Fruit fly (Drosophila melanogaster): ENCODE measurements around the gene CG43931.
A peak's percentile ranks its signal among the peaks of the same experiment; 100 is the strongest.

Gene CG43931

dm6 chr3L:20905495-20905894 is 8.1 kb downstream of the CG43931 start, which contains the start of gene CG11458:
Gene CG11458, plus strand, starts transcription at chr3L:20905795.
- no peak for TF ChIP-seq CG17806 (tag; optimal IDR thresholded peaks at IDR 0.05)
- no peak for TF ChIP-seq Pif1B (GFP tag; optimal IDR thresholded peaks at IDR 0.05)
- TF ChIP-seq rn (GFP tag; IDR thresholded peaks at IDR 0.05): no peak
- no peak for TF ChIP-seq CG12605 (GFP tag; IDR thresholded peaks at IDR 0.05)
- TF ChIP-seq fd96Ca (GFP tag; IDR thresholded peaks at IDR 0.05): no peak
- no peak for TF ChIP-seq EcR (GFP tag; optimal IDR thresholded peaks at IDR 0.05)
- no peak for TF ChIP-seq CG14655 (GFP tag; optimal IDR thresholded peaks at IDR 0.05)
- no peak for TF ChIP-seq gl (tag; optimal IDR thresholded peaks at IDR 0.05)
- no peak for TF ChIP-seq CG9948 (tag; optimal IDR thresholded peaks at IDR 0.05)
- no peak for TF ChIP-seq CG8301 (tag; optimal IDR thresholded peaks at IDR 0.05)
- TF ChIP-seq CG13204 (GFP tag; optimal IDR thresholded peaks at IDR 0.05): no peak
- no peak for TF ChIP-seq Ets98B (GFP tag; IDR thresholded peaks at IDR 0.05)
- TF ChIP-seq CG10348 (GFP tag; IDR thresholded peaks at IDR 0.05): no peak
- no peak for TF ChIP-seq Pif1A (GFP tag; optimal IDR thresholded peaks at IDR 0.05)
- no peak for TF ChIP-seq CG34367 (tag; optimal IDR thresholded peaks at IDR 0.05)
- TF ChIP-seq CG8159 (tag; optimal IDR thresholded peaks at IDR 0.05): no peak
- no peak for TF ChIP-seq Snoo (tag; optimal IDR thresholded peaks at IDR 0.05)

- TF ChIP-seq CG15710 (tag; optimal IDR thresholded peaks at IDR 0.05): no peak
- TF ChIP-seq CG32121 (GFP tag; IDR thresholded peaks at IDR 0.05): no peak
- no peak for TF ChIP-seq Pif1A (GFP tag; optimal IDR thresholded peaks at IDR 0.05)
- TF ChIP-seq CG8159 (tag; optimal IDR thresholded peaks at IDR 0.05): no peak
- no peak for TF ChIP-seq CG12605 (GFP tag; IDR thresholded peaks at IDR 0.05)
- no peak for TF ChIP-seq EcR (GFP tag; optimal IDR thresholded peaks at IDR 0.05)
- TF ChIP-seq rn (GFP tag; IDR thresholded peaks at IDR 0.05): no peak
- no peak for TF ChIP-seq fd96Ca (GFP tag; IDR thresholded peaks at IDR 0.05)
Measured at dm6 chr3L:20906959-20907358, 9.6 kb downstream of the CG43931 start.

dm6 chr3L:20914375-20914774 is 17.0 kb downstream of the CG43931 start:
- TF ChIP-seq CG34367 (tag; optimal IDR thresholded peaks at IDR 0.05) (peak; percentile 28), rn (GFP tag; IDR thresholded peaks at IDR 0.05) (no peak), EcR (GFP tag; optimal IDR thresholded peaks at IDR 0.05) (no peak), Pif1A (GFP tag; optimal IDR thresholded peaks at IDR 0.05) (peak; percentile 8), CG15710 (tag; optimal IDR thresholded peaks at IDR 0.05) (peak; percentile 58), CG10348 (GFP tag; IDR thresholded peaks at IDR 0.05) (no peak), CG32121 (GFP tag; IDR thresholded peaks at IDR 0.05) (peak; percentile 16; the same call in 1 of the 2 replicates), CG8159 (tag; optimal IDR thresholded peaks at IDR 0.05) (peak; percentile 63), Ets98B (GFP tag; IDR thresholded peaks at IDR 0.05) (no peak; the same call in none of the 2 replicates), Snoo (tag; optimal IDR thresholded peaks at IDR 0.05) (no peak), CG12605 (GFP tag; IDR thresholded peaks at IDR 0.05) (no peak; the same call in 1 of the 2 replicates), D1 (tag; optimal IDR thresholded peaks at IDR 0.05) (peak; percentile 26), CG14655 (GFP tag; optimal IDR thresholded peaks at IDR 0.05) (peak; percentile 84), CG13204 (GFP tag; optimal IDR thresholded peaks at IDR 0.05) (no peak), CG4496 (GFP tag; IDR thresholded peaks at IDR 0.05) (0 out of 3 replicates have a peak, but pooled peaks have one; percentile 38), fd96Ca (GFP tag; IDR thresholded peaks at IDR 0.05) (no peak), CG17806 (tag; optimal IDR thresholded peaks at IDR 0.05) (peak; percentile 68), Pif1B (GFP tag; optimal IDR thresholded peaks at IDR 0.05) (peak; percentile 14), CG8301 (tag; optimal IDR thresholded peaks at IDR 0.05) (peak; percentile 66), CG9948 (tag; optimal IDR thresholded peaks at IDR 0.05) (peak; percentile 78), gl (tag; optimal IDR thresholded peaks at IDR 0.05) (no peak)

- TF ChIP-seq Ets98B (GFP tag; IDR thresholded peaks at IDR 0.05): no peak
- TF ChIP-seq fd96Ca (GFP tag; IDR thresholded peaks at IDR 0.05): no peak
- no peak for TF ChIP-seq CG9948 (tag; optimal IDR thresholded peaks at IDR 0.05)
- TF ChIP-seq CG12605 (GFP tag; IDR thresholded peaks at IDR 0.05): no peak
- TF ChIP-seq CG15710 (tag; optimal IDR thresholded peaks at IDR 0.05): no peak
- TF ChIP-seq D1 (tag; optimal IDR thresholded peaks at IDR 0.05): no peak
Measured at dm6 chr3L:20915111-20915510, 17.8 kb downstream of the CG43931 start.

dm6 chr3L:20917025-20917691 is 19.8 kb downstream of the CG43931 start:
- TF ChIP-seq CG10348 (GFP tag; IDR thresholded peaks at IDR 0.05): no peak
- TF ChIP-seq CG32121 (GFP tag; IDR thresholded peaks at IDR 0.05): no peak
- TF ChIP-seq CG8159 (tag; optimal IDR thresholded peaks at IDR 0.05): peak; percentile 26
- TF ChIP-seq D1 (tag; optimal IDR thresholded peaks at IDR 0.05): no peak
- TF ChIP-seq CG14655 (GFP tag; optimal IDR thresholded peaks at IDR 0.05): no peak
- TF ChIP-seq CG13204 (GFP tag; optimal IDR thresholded peaks at IDR 0.05): peak; percentile 14
- no peak for TF ChIP-seq CG34367 (tag; optimal IDR thresholded peaks at IDR 0.05)
- no peak for TF ChIP-seq gl (tag; optimal IDR thresholded peaks at IDR 0.05)
- no peak for TF ChIP-seq fd96Ca (GFP tag; IDR thresholded peaks at IDR 0.05)
- TF ChIP-seq Pif1A (GFP tag; optimal IDR thresholded peaks at IDR 0.05): no peak
- peak; percentile 2 for TF ChIP-seq EcR (GFP tag; optimal IDR thresholded peaks at IDR 0.05)
- TF ChIP-seq CG4496 (GFP tag; IDR thresholded peaks at IDR 0.05): no peak
- no peak for TF ChIP-seq CG12605 (GFP tag; IDR thresholded peaks at IDR 0.05)

dm6 chr3L:20918945-20919344 is 21.6 kb downstream of the CG43931 start:
- TF ChIP-seq CG32121 (GFP tag; IDR thresholded peaks at IDR 0.05) (no peak), CG17806 (tag; optimal IDR thresholded peaks at IDR 0.05) (peak; percentile 19), fd96Ca (GFP tag; IDR thresholded peaks at IDR 0.05) (no peak), Snoo (tag; optimal IDR thresholded peaks at IDR 0.05) (no peak), Ets98B (GFP tag; IDR thresholded peaks at IDR 0.05) (no peak), gl (tag; optimal IDR thresholded peaks at IDR 0.05) (no peak), CG9948 (tag; optimal IDR thresholded peaks at IDR 0.05) (no peak), rn (GFP tag; IDR thresholded peaks at IDR 0.05) (no peak), EcR (GFP tag; optimal IDR thresholded peaks at IDR 0.05) (no peak), CG14655 (GFP tag; optimal IDR thresholded peaks at IDR 0.05) (peak; percentile 47), D1 (tag; optimal IDR thresholded peaks at IDR 0.05) (no peak), CG13204 (GFP tag; optimal IDR thresholded peaks at IDR 0.05) (no peak), CG10348 (GFP tag; IDR thresholded peaks at IDR 0.05) (no peak), CG8301 (tag; optimal IDR thresholded peaks at IDR 0.05) (peak; percentile 54), CG34367 (tag; optimal IDR thresholded peaks at IDR 0.05) (no peak), CG15710 (tag; optimal IDR thresholded peaks at IDR 0.05) (peak; percentile 26), CG8159 (tag; optimal IDR thresholded peaks at IDR 0.05) (peak; percentile 36), CG12605 (GFP tag; IDR thresholded peaks at IDR 0.05) (no peak), Pif1A (GFP tag; optimal IDR thresholded peaks at IDR 0.05) (peak; percentile 22), Pif1B (GFP tag; optimal IDR thresholded peaks at IDR 0.05) (no peak), CG4496 (GFP tag; IDR thresholded peaks at IDR 0.05) (0 out of 3 replicates have a peak, but pooled peaks have one; percentile 17)

All from whole organism, pupa.